Worm (Caenorhabditis elegans) whole organism, early embryonic: ENCODE results near the gene lipl-6.

ENCODE experiments used
- F13C5.2 ChIP-seq: sonication (generic microtip); optimal IDR thresholded peaks from 2 replicates; lab custom pipeline; 2017; ENCODE audit warnings: mild to moderate bottlenecking, missing genetic modification characterization, inconsistent platforms, missing compliant biosample characterization
- aly-1 ChIP-seq: sonication (generic microtip); optimal IDR thresholded peaks from 2 replicates; lab custom pipeline; 2016; ENCODE audit warnings: missing genetic modification characterization, missing compliant biosample characterization
- ama-1 ChIP-seq: fragments of 150-350 bp; optimal IDR thresholded peaks from 2 replicates; lab custom pipeline; 2014
- ceh-13 ChIP-seq: fragments of 200-800 bp; sonication (Bioruptor generic); optimal IDR thresholded peaks from 2 replicates; lab custom pipeline; 2018; ENCODE audit warnings: mild to moderate bottlenecking, missing genetic modification characterization, missing compliant biosample characterization
- ets-7 ChIP-seq: sonication (generic microtip); optimal IDR thresholded peaks from 2 replicates; lab custom pipeline; 2016; ENCODE audit warnings: missing genotype, missing genetic modification characterization, missing compliant biosample characterization
- flt-1 ChIP-seq: fragments of 200-800 bp; sonication (Bioruptor generic); IDR thresholded peaks from 2 replicates; pipeline ENCODE4 v1.3.6; 2022; ENCODE audit warnings: missing genetic modification characterization, missing compliant biosample characterization
- hnd-1 ChIP-seq: sonication (generic microtip); optimal IDR thresholded peaks from 2 replicates; lab custom pipeline; 2016; ENCODE audit warnings: missing genetic modification characterization, missing compliant biosample characterization
- pes-1 ChIP-seq: fragments of 200-800 bp; sonication (Bioruptor generic); IDR thresholded peaks from 2 replicates; pipeline ENCODE4 v1.3.6; 2022; ENCODE audit warnings: missing genetic modification reagents, missing genetic modification characterization, missing compliant biosample characterization
- scrt-1 ChIP-seq: fragments of 200-800 bp; sonication (Bioruptor generic); IDR thresholded peaks from 2 replicates; pipeline ENCODE4 v1.3.6; 2022; ENCODE audit warnings: missing genetic modification characterization, missing compliant biosample characterization
- tbx-11 ChIP-seq: fragments of 200-800 bp; sonication (Bioruptor generic); IDR thresholded peaks from 2 replicates; pipeline ENCODE4 v1.3.6; 2022; ENCODE audit warnings: missing genetic modification characterization, missing compliant biosample characterization
- tbx-37 ChIP-seq: fragments of 200-800 bp; sonication (Bioruptor generic); conservative IDR thresholded peaks from 2 replicates; pipeline ENCODE4 v1.3.6; 2022; ENCODE audit warnings: missing genetic modification reagents, missing genetic modification characterization, missing compliant biosample characterization

- TF ChIP-seq pes-1 (GFP tag; lab: Robert Waterston, UW): no peak
- no peak for TF ChIP-seq tbx-37 (GFP tag; lab: Robert Waterston, UW)
- TF ChIP-seq flt-1: no peak
- TF ChIP-seq tbx-11 (GFP tag; lab: Robert Waterston, UW): no peak
- TF ChIP-seq ama-1 (lab: Kevin White, UChicago): no peak
- no peak for TF ChIP-seq F13C5.2
- no peak for TF ChIP-seq ceh-13 (GFP tag; lab: Kevin White, UChicago)
- TF ChIP-seq scrt-1 (GFP tag; lab: Robert Waterston, UW): no peak
- no peak for TF ChIP-seq ets-7 (tag; lab: Kevin White, UChicago)
- no peak for TF ChIP-seq aly-1 (tag; lab: Kevin White, UChicago)
- no peak for TF ChIP-seq hnd-1 (tag; lab: Kevin White, UChicago)
Observed at ce11 chrV:6893681-6894080, 40.4 kb downstream of the lipl-6 start.
